Worm (Caenorhabditis elegans): ENCODE measurements around the gene C55A1.7.
"Not testable (repeated sequence)": the region's sequence is repeated elsewhere in the genome, so short reads cannot be mapped to it uniquely, and the experiment has no call there.

The C55A1.7 gene

DNA sequence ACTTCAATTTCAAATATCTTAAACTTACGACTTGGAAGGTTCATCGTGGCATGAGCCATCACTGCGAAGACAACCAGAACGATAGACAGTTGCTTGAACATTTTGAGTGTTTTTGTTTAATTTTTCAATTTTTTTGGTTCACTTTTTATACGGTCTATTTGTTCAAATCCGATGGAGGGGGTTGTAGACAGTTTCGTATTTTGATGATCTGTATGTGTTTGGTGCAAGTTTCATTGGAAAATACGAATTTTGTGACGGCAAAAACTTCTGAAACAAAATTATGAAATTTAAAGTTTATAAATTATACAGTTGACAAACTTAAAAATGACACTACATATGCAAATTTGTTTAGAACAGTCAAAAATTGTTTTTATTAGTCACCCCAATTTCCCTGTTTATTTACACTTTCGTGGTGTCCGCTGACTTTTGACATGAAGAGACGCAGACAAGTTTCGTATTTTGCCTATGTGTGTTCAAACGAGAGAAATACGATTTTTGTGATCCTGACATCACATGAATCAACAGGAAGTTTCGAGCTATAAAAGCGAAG, at the start of gene C55A1.7, which contains the start of gene C55A1.6:
Gene C55A1.7, minus strand, starts transcription at position 101 of the 550 bp plus-strand sequence.
Gene C55A1.6, plus strand, starts transcription at position 500 of the 550 bp plus-strand sequence.
- TF ChIP-seq let-526 (GFP tag; IDR thresholded peaks at IDR 0.05); lin-54 (GFP tag; optimal IDR thresholded peaks at IDR 0.05); rec-8 (tag; optimal IDR thresholded peaks at IDR 0.05): not testable (repeated sequence)

DNA sequence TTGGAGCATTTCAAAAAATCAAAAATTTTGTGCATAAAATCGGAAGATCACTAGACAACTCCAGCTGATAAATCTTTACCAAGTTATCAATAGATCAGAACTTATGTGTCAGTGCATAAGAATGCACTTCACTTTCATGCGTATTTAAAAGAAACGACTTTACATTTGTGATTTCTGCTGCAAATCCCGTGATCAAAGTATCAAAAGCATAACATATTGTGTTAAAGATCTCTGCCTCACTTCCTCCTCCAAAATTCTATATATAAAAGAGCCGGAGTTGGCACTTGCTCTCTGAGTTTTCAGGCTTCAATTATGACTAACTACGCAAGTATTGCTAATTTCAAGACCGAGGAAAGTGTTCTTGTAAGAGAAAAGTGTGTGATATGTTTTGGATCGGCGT, 46.2 kb upstream of the C55A1.7 start, which contains the start of gene nhr-198:
Gene nhr-198, plus strand, starts transcription at position 313 of the 400 bp plus-strand sequence.
- no peak for TF ChIP-seq repo-1 (tag; optimal IDR thresholded peaks at IDR 0.05)
- TF ChIP-seq Y79H2A.3 (GFP tag; conservative IDR thresholded peaks at IDR 0.05), result no peak
- TF ChIP-seq Y67H2A.10 (GFP tag; conservative IDR thresholded peaks at IDR 0.05), result no peak
- TF ChIP-seq athp-1 (tag; optimal IDR thresholded peaks at IDR 0.05), result no peak
- TF ChIP-seq nfya-1 (tag; optimal IDR thresholded peaks at IDR 0.05; ENCODE audit: borderline replicate concordance, insufficient read depth), result no peak
- TF ChIP-seq hmg-1.2 (GFP tag; IDR thresholded peaks at IDR 0.05), result no peak
- no peak for TF ChIP-seq egrh-3 (GFP tag; IDR thresholded peaks at IDR 0.05)
- no peak for TF ChIP-seq F57C9.4 (tag; optimal IDR thresholded peaks at IDR 0.05)

DNA sequence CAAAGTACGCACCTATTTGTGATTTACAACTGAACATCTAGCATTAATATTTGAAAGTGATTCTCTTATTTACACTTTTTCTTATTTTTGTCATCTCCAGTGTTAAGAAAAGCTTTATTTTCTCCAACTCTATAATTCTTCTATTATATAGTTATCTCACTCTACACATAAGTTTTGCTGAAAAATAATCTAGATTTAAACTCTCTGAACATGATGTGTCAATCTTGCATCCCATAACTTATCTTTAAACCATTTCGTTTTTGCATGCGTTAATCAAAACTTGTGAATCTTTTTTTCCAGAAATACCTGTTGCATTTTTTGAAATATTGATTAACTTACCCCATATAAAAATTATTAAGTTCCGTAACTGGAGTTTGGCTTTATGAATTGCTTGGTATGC, 42.5 kb upstream of the C55A1.7 start, which contains the start of gene nhr-268:
Gene nhr-268, plus strand, starts transcription at position 301 of the 400 bp plus-strand sequence.
- TF ChIP-seq nfya-1 (tag; optimal IDR thresholded peaks at IDR 0.05; ENCODE audit: borderline replicate concordance, insufficient read depth), result no peak
- no peak for TF ChIP-seq sptf-2 (GFP tag; optimal IDR thresholded peaks at IDR 0.05)
- no peak for TF ChIP-seq Y56A3A.18 (GFP tag; IDR thresholded peaks at IDR 0.05)
- TF ChIP-seq F55B11.4 (tag; optimal IDR thresholded peaks at IDR 0.05; ENCODE audit: borderline replicate concordance, insufficient read depth), result no peak
- TF ChIP-seq C06A6.2 (GFP tag; conservative IDR thresholded peaks at IDR 0.05), result no peak
- TF ChIP-seq ceh-27 (GFP tag; optimal IDR thresholded peaks at IDR 0.05), result no peak
- TF ChIP-seq dox-1 (GFP tag; IDR thresholded peaks at IDR 0.05), result no peak
- TF ChIP-seq aptf-2 (GFP tag; conservative IDR thresholded peaks at IDR 0.05), result no peak
- no peak for TF ChIP-seq mxl-1 (tag; optimal IDR thresholded peaks at IDR 0.05)
- TF ChIP-seq egrh-3 (GFP tag; IDR thresholded peaks at IDR 0.05), result no peak
- TF ChIP-seq snpc-4 (GFP tag; optimal IDR thresholded peaks at IDR 0.05), result no peak
- TF ChIP-seq snpc-4 (tag; optimal IDR thresholded peaks at IDR 0.05), result no peak
- TF ChIP-seq pha-4 (tag; optimal IDR thresholded peaks at IDR 0.05), result no peak
- no peak for TF ChIP-seq ztf-3 (GFP tag; optimal IDR thresholded peaks at IDR 0.05)

DNA sequence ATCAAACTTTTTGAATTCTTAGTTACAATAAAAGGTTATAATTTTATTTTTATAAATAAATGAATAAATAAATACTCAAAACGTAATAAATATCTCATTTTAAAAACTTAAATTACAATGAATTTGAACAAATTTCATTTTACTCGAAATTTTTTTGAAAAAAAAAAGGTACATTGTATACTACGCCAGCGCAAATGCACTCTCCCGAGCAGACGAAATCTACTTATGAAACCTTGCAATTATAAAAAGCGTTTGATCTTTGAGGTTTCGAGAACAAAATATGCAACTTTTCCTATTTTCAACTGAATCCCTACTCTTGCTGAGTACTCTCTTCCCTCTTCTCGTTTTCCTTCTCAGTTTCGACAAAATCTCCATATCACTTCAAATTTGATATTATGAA, 40.2 kb upstream of the C55A1.7 start, which contains the start of gene nhr-197:
Gene nhr-197, plus strand, starts transcription at position 301 of the 400 bp plus-strand sequence.
- TF ChIP-seq nhr-27 (tag; optimal IDR thresholded peaks at IDR 0.05), result no peak
- TF ChIP-seq lin-26 (GFP tag; IDR thresholded peaks at IDR 0.05), result no peak
- no peak for TF ChIP-seq Y95B8A.8 (GFP tag; IDR thresholded peaks at IDR 0.05)
- no peak for TF ChIP-seq nfya-2 (GFP tag; IDR thresholded peaks at IDR 0.05)
- TF ChIP-seq bed-2 (GFP tag; IDR thresholded peaks at IDR 0.05), result no peak
- no peak for TF ChIP-seq nfyb-1 (GFP tag; IDR thresholded peaks at IDR 0.05)
- no peak for TF ChIP-seq F49E8.2 (tag; optimal IDR thresholded peaks at IDR 0.05; ENCODE audit: insufficient read depth)
- TF ChIP-seq athp-1 (tag; optimal IDR thresholded peaks at IDR 0.05), result no peak
- no peak for TF ChIP-seq T07F8.4 (tag; optimal IDR thresholded peaks at IDR 0.05)
- no peak for TF ChIP-seq hmg-1.2 (GFP tag; IDR thresholded peaks at IDR 0.05)
- no peak for TF ChIP-seq B0336.3 (GFP tag; IDR thresholded peaks at IDR 0.05)

All from whole organism, young adult.